Fruit fly (Drosophila melanogaster): ENCODE results near the gene kmg.

- TF ChIP-seq psq (optimal IDR thresholded peaks at IDR 0.05) = no peak
- no peak for TF ChIP-seq Sin3A (optimal IDR thresholded peaks at IDR 0.05)
Observed at dm6 chr2L:13154313-13154712, 6.0 kb upstream of the kmg start.

Measured in Kc167 (cell line).